Fruit fly (Drosophila melanogaster) whole organism, pupa: ENCODE data around the gene Samuel.

Experiments used
- CG10348 ChIP-seq: fragments of 200-800 bp; sonication (Bioruptor generic); IDR thresholded peaks from 2 replicates; pipeline ENCODE4 v1.3.6; 2022; ENCODE audit warnings: missing biosample characterization, missing genetic modification characterization
- CG12605 ChIP-seq: fragments of 200-800 bp; sonication (Bioruptor generic); IDR thresholded peaks from 2 replicates; pipeline ENCODE4 v1.3.6; 2022; ENCODE audit warnings: missing biosample characterization, missing genetic modification characterization
- CG13204 ChIP-seq: fragments of 200-800 bp; sonication (Bioruptor generic); optimal IDR thresholded peaks from 2 replicates; lab custom pipeline; 2018; ENCODE audit warnings: missing biosample characterization, mild to moderate bottlenecking, missing genetic modification characterization, moderate library complexity
- CG14655 ChIP-seq: fragments of 200-800 bp; sonication (Bioruptor generic); optimal IDR thresholded peaks from 3 replicates; lab custom pipeline; 2017; ENCODE audit warnings: mild to moderate bottlenecking, missing biosample characterization, missing genetic modification reagents, missing genetic modification characterization
- CG15710 ChIP-seq: fragments of 200-800 bp; sonication (Bioruptor generic); optimal IDR thresholded peaks from 2 replicates; lab custom pipeline; 2018; ENCODE audit warnings: missing biosample characterization, mild to moderate bottlenecking, missing genetic modification characterization, moderate library complexity
- CG17806 ChIP-seq: fragments of 200-800 bp; sonication (Bioruptor generic); optimal IDR thresholded peaks from 2 replicates; lab custom pipeline; 2018; ENCODE audit warnings: missing biosample characterization, mild to moderate bottlenecking, missing genetic modification characterization, moderate library complexity
- CG32121 ChIP-seq: fragments of 200-800 bp; sonication (Bioruptor generic); IDR thresholded peaks from 2 replicates; pipeline ENCODE4 v1.3.6; 2022; ENCODE audit warnings: missing biosample characterization, missing genetic modification characterization
- CG34367 ChIP-seq: fragments of 200-800 bp; sonication (Bioruptor generic); optimal IDR thresholded peaks from 2 replicates; lab custom pipeline; 2018; ENCODE audit warnings: missing biosample characterization, mild to moderate bottlenecking, missing genetic modification characterization
- CG4496 ChIP-seq: fragments of 200-800 bp; sonication (Bioruptor generic); IDR thresholded peaks from 3 replicates; pipeline ENCODE4 v1.3.6; 2022; ENCODE audit warnings: missing biosample characterization, missing genetic modification characterization
- CG8159 ChIP-seq: fragments of 200-800 bp; sonication (Bioruptor generic); optimal IDR thresholded peaks from 3 replicates; lab custom pipeline; 2018; ENCODE audit warnings: missing biosample characterization, mild to moderate bottlenecking, missing genetic modification characterization, moderate library complexity
- CG8301 ChIP-seq: fragments of 200-800 bp; sonication (Bioruptor generic); optimal IDR thresholded peaks from 2 replicates; lab custom pipeline; 2018; ENCODE audit warnings: missing biosample characterization, mild to moderate bottlenecking, missing genetic modification characterization
- CG9948 ChIP-seq: fragments of 200-800 bp; sonication (Bioruptor generic); optimal IDR thresholded peaks from 2 replicates; lab custom pipeline; 2018; ENCODE audit warnings: missing biosample characterization, mild to moderate bottlenecking, missing genetic modification characterization, moderate library complexity
- D1 ChIP-seq: fragments of 200-800 bp; sonication (Bioruptor generic); optimal IDR thresholded peaks from 2 replicates; lab custom pipeline; 2018; ENCODE audit warnings: missing biosample characterization, mild to moderate bottlenecking, missing genetic modification characterization, moderate library complexity
- EcR ChIP-seq: fragments of 200-800 bp; sonication (Bioruptor generic); optimal IDR thresholded peaks from 3 replicates; lab custom pipeline; 2019; ENCODE audit warnings: missing biosample characterization, missing genetic modification characterization, mild to moderate bottlenecking, moderate library complexity, missing genetic modification reagents
- Ets98B ChIP-seq: fragments of 200-800 bp; sonication (Bioruptor generic); IDR thresholded peaks from 2 replicates; pipeline ENCODE4 v1.3.6; 2022; ENCODE audit warnings: missing biosample characterization, missing genetic modification characterization
- Pif1A ChIP-seq: fragments of 200-800 bp; sonication (Bioruptor generic); optimal IDR thresholded peaks from 3 replicates; lab custom pipeline; 2016; ENCODE audit warnings: missing biosample characterization, missing genetic modification characterization
- Pif1B ChIP-seq: fragments of 200-800 bp; sonication (Bioruptor generic); optimal IDR thresholded peaks from 3 replicates; lab custom pipeline; 2016; ENCODE audit warnings: missing biosample characterization, missing genetic modification characterization
- Snoo ChIP-seq: fragments of 200-800 bp; sonication (Bioruptor generic); optimal IDR thresholded peaks from 3 replicates; lab custom pipeline; 2017; ENCODE audit warnings: missing biosample characterization, mild to moderate bottlenecking, missing genetic modification characterization, inconsistent platforms
- fd96Ca ChIP-seq: fragments of 200-800 bp; sonication (Bioruptor generic); IDR thresholded peaks from 3 replicates; pipeline ENCODE4 v1.3.6; 2022; ENCODE audit warnings: missing biosample characterization, missing genetic modification characterization
- gl ChIP-seq: fragments of 200-800 bp; sonication (Bioruptor generic); optimal IDR thresholded peaks from 2 replicates; lab custom pipeline; 2018; ENCODE audit warnings: missing biosample characterization, mild to moderate bottlenecking, missing genetic modification characterization
- rn ChIP-seq: fragments of 200-800 bp; sonication (Bioruptor generic); IDR thresholded peaks from 2 replicates; pipeline ENCODE4 v1.3.6; 2022; ENCODE audit warnings: missing biosample characterization, missing genetic modification characterization

Samuel gene

dm6 chr2L:10974638-10975037 is 92.2 kb downstream of the Samuel start:
- TF ChIP-seq CG4496 (GFP tag; lab: Robert Waterston, UW) (no peak), Ets98B (GFP tag; lab: Robert Waterston, UW) (no peak)

- no peak for TF ChIP-seq fd96Ca (GFP tag; lab: Robert Waterston, UW)
- no peak for TF ChIP-seq EcR (GFP tag; lab: Kevin White, UChicago)
- TF ChIP-seq CG8159 (tag; lab: Kevin White, UChicago) = no peak
- TF ChIP-seq Pif1A (GFP tag; lab: Kevin White, UChicago) = no peak
- TF ChIP-seq gl = no peak
- TF ChIP-seq CG32121 (GFP tag; lab: Robert Waterston, UW) = no peak
- no peak for TF ChIP-seq Snoo (tag; lab: Kevin White, UChicago)
- TF ChIP-seq CG10348 (GFP tag; lab: Robert Waterston, UW) = no peak
- no peak for TF ChIP-seq CG34367 (tag; lab: Kevin White, UChicago)
- TF ChIP-seq CG17806 (tag; lab: Kevin White, UChicago) = no peak
- TF ChIP-seq, all 21 proteins: peak for 0
Measured at dm6 chr2L:10972224-10972623, 94.6 kb downstream of the Samuel start, which contains the start of gene CG16743. TSS of gene CG16743 (plus strand) at chr2L:10972280.

- TF ChIP-seq CG8159 (tag; lab: Kevin White, UChicago) = peak; percentile 0
- TF ChIP-seq CG15710 (tag; lab: Kevin White, UChicago) = no peak
- no peak for TF ChIP-seq CG10348 (GFP tag; lab: Robert Waterston, UW)
- TF ChIP-seq Snoo (tag; lab: Kevin White, UChicago) = no peak
- TF ChIP-seq fd96Ca (GFP tag; lab: Robert Waterston, UW) = 0 out of 3 replicates have a peak, but pooled peaks have one; percentile 14
Measured at dm6 chr2L:10970134-10970533, 96.7 kb downstream of the Samuel start, which contains the start of the genes Tmem214 and YL-1. TSS of gene Tmem214 (minus strand) at chr2L:10970275. TSS of gene YL-1 (plus strand) at chr2L:10970443.

DNA sequence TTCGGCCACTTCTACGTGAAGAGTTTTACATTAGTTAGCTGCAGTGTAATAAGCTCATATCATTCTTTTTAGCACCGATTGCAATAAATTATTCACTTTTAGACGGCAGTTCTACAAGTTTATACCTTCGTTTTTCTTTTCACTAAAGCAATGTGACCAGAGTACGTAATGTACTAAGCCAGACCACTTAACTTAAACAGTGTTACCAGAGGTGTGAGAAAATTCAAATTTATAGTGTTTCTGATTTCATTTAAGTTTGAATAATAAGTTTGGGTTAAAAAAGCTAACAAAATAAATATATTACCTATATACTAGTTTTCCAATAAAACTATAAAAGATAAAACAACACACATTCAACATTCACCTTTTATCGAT is 98.8 kb downstream of the Samuel start:
- TF ChIP-seq rn (GFP tag; lab: Robert Waterston, UW) (no peak), CG9948 (tag; lab: Kevin White, UChicago) (no peak), gl (no peak)

- TF ChIP-seq CG4496 (GFP tag; lab: Robert Waterston, UW) (peak; percentile 58), CG12605 (GFP tag; lab: Robert Waterston, UW) (peak; percentile 38; the same call in 1 of the 2 replicates), fd96Ca (GFP tag; lab: Robert Waterston, UW) (0 out of 3 replicates have a peak, but pooled peaks have one; percentile 22), CG8301 (tag; lab: Kevin White, UChicago) (peak; percentile 52), CG10348 (GFP tag; lab: Robert Waterston, UW) (no peak), CG9948 (tag; lab: Kevin White, UChicago) (no peak), CG17806 (tag; lab: Kevin White, UChicago) (no peak), gl (peak; percentile 79), Snoo (tag; lab: Kevin White, UChicago) (peak; percentile 7), Pif1B (GFP tag; lab: Kevin White, UChicago) (peak; percentile 28), D1 (no peak), rn (GFP tag; lab: Robert Waterston, UW) (no peak), CG13204 (GFP tag; lab: Kevin White, UChicago) (no peak), Pif1A (GFP tag; lab: Kevin White, UChicago) (no peak), CG14655 (GFP tag; lab: Kevin White, UChicago) (no peak), EcR (GFP tag; lab: Kevin White, UChicago) (peak; percentile 52), Ets98B (GFP tag; lab: Robert Waterston, UW) (peak; percentile 61), CG15710 (tag; lab: Kevin White, UChicago) (peak; percentile 18), CG34367 (tag; lab: Kevin White, UChicago) (no peak), CG32121 (GFP tag; lab: Robert Waterston, UW) (peak; percentile 38; the same call in 1 of the 2 replicates), CG8159 (tag; lab: Kevin White, UChicago) (peak; percentile 33)
Measured at dm6 chr2L:10967257-10968008, 99.4 kb downstream of the Samuel start.

DNA sequence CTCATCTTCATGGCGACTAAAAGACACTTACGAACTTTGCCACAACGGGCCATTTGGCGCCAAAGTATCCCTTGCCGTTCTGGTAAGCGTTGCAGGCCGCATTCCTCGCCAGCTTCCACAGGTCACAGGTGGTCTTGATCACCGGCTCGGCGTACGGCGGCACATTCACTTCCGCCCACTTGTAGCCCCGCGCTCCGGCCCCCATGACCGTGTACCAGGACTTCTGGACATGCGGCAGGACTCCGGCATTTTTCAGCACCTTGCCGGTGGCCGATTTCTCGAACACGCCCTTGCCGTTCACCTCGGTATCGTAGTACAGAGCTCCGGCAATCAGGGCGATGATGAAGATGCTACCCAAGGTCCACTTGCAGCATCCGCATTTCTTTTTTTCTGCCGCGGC is 100.8 kb downstream of the Samuel start:
- TF ChIP-seq EcR (GFP tag; lab: Kevin White, UChicago) = no peak
- TF ChIP-seq CG34367 (tag; lab: Kevin White, UChicago) = no peak
- TF ChIP-seq CG15710 (tag; lab: Kevin White, UChicago) = no peak
- TF ChIP-seq gl = no peak
- TF ChIP-seq CG9948 (tag; lab: Kevin White, UChicago) = no peak
- no peak for TF ChIP-seq CG8159 (tag; lab: Kevin White, UChicago)
- no peak for TF ChIP-seq fd96Ca (GFP tag; lab: Robert Waterston, UW)
- TF ChIP-seq CG17806 (tag; lab: Kevin White, UChicago) = no peak
- no peak for TF ChIP-seq CG4496 (GFP tag; lab: Robert Waterston, UW)
- TF ChIP-seq Pif1B (GFP tag; lab: Kevin White, UChicago) = no peak
- TF ChIP-seq CG32121 (GFP tag; lab: Robert Waterston, UW) = no peak
- no peak for TF ChIP-seq CG13204 (GFP tag; lab: Kevin White, UChicago)
- no peak for TF ChIP-seq CG8301 (tag; lab: Kevin White, UChicago)
- no peak for TF ChIP-seq rn (GFP tag; lab: Robert Waterston, UW)
- TF ChIP-seq CG12605 (GFP tag; lab: Robert Waterston, UW) = no peak
- no peak for TF ChIP-seq CG14655 (GFP tag; lab: Kevin White, UChicago)
- TF ChIP-seq Snoo (tag; lab: Kevin White, UChicago) = no peak
- TF ChIP-seq Pif1A (GFP tag; lab: Kevin White, UChicago) = no peak
- no peak for TF ChIP-seq CG10348 (GFP tag; lab: Robert Waterston, UW)
